Fruit fly (Drosophila melanogaster) whole organism, embryonic: Measurements from ENCODE around the gene CG32333.

ENCODE experiments used
- ATbp ChIP-seq: fragments of 200-800 bp; sonication (Bioruptor generic); optimal IDR thresholded peaks from 2 replicates; lab custom pipeline; 2017; ENCODE audit warnings: missing biosample characterization, mild to moderate bottlenecking, missing genetic modification characterization, missing genetic modification reagents
- Bgb ChIP-seq: fragments of 200-800 bp; sonication (Bioruptor generic); IDR thresholded peaks from 2 replicates; pipeline ENCODE4 v1.3.6; 2022; ENCODE audit warnings: missing biosample characterization, missing genetic modification characterization; ENCODE audit not compliant: partially characterized antibody
- CG10565 ChIP-seq: fragments of 200-800 bp; sonication (Bioruptor generic); optimal IDR thresholded peaks from 3 replicates; lab custom pipeline; 2016; ENCODE audit warnings: missing biosample characterization, mild to moderate bottlenecking, missing genetic modification characterization
- CG13123 ChIP-seq: fragments of 200-800 bp; sonication (Bioruptor generic); optimal IDR thresholded peaks from 2 replicates; lab custom pipeline; 2016; ENCODE audit warnings: missing biosample characterization, missing genetic modification characterization
- CG13296 ChIP-seq: fragments of 200-800 bp; sonication (Bioruptor generic); optimal IDR thresholded peaks from 3 replicates; lab custom pipeline; 2018; ENCODE audit warnings: missing biosample characterization, mild to moderate bottlenecking, missing genetic modification characterization
- CG15073 ChIP-seq: fragments of 200-800 bp; sonication (Bioruptor generic); optimal IDR thresholded peaks from 2 replicates; lab custom pipeline; 2016; ENCODE audit warnings: missing biosample characterization, missing genetic modification characterization
- CG15601 ChIP-seq: fragments of 200-800 bp; sonication (Bioruptor generic); optimal IDR thresholded peaks from 3 replicates; lab custom pipeline; 2019; ENCODE audit warnings: missing biosample characterization, mild to moderate bottlenecking, missing genetic modification characterization, moderate library complexity
- CG1647 ChIP-seq: fragments of 200-800 bp; sonication (Bioruptor generic); optimal IDR thresholded peaks from 3 replicates; lab custom pipeline; 2016; ENCODE audit warnings: missing biosample characterization, missing genetic modification characterization
- CG2889 ChIP-seq: fragments of 200-800 bp; sonication (Bioruptor generic); IDR thresholded peaks from 3 replicates; pipeline ENCODE4 v1.3.6; 2022; ENCODE audit warnings: missing biosample characterization, missing genetic modification characterization
- CG3065 ChIP-seq: fragments of 200-800 bp; sonication (Bioruptor generic); optimal IDR thresholded peaks from 2 replicates; lab custom pipeline; 2016; ENCODE audit warnings: missing biosample characterization, missing genetic modification characterization
- CG31441 ChIP-seq: fragments of 200-800 bp; sonication (Bioruptor generic); IDR thresholded peaks from 2 replicates; pipeline ENCODE4 v1.3.6; 2022; ENCODE audit warnings: missing biosample characterization, missing genetic modification characterization
- CG33557 ChIP-seq: fragments of 200-800 bp; sonication (Bioruptor generic); optimal IDR thresholded peaks from 2 replicates; lab custom pipeline; 2019; ENCODE audit warnings: missing biosample characterization, mild to moderate bottlenecking, missing genetic modification characterization, moderate library complexity
- CG3995 ChIP-seq: fragments of 200-800 bp; sonication (Bioruptor generic); optimal IDR thresholded peaks from 3 replicates; lab custom pipeline; 2016; ENCODE audit warnings: missing biosample characterization, missing genetic modification characterization
- CG42726 ChIP-seq: fragments of 200-800 bp; sonication (Bioruptor generic); IDR thresholded peaks from 2 replicates; pipeline ENCODE4 v1.3.6; 2022; ENCODE audit warnings: missing biosample characterization, missing genetic modification characterization; ENCODE audit not compliant: partially characterized antibody
- CG4328 ChIP-seq: fragments of 200-800 bp; sonication (Bioruptor generic); optimal IDR thresholded peaks from 3 replicates; lab custom pipeline; 2017; ENCODE audit warnings: missing biosample characterization, missing genetic modification reagents, missing genetic modification characterization
- CG4617 ChIP-seq: fragments of 200-800 bp; sonication (Bioruptor generic); optimal IDR thresholded peaks from 3 replicates; lab custom pipeline; 2016; ENCODE audit warnings: missing biosample characterization, missing genetic modification characterization, borderline replicate concordance
- CG7987 ChIP-seq: fragments of 200-800 bp; sonication (Bioruptor generic); optimal IDR thresholded peaks from 2 replicates; lab custom pipeline; 2018; ENCODE audit warnings: missing biosample characterization, mild to moderate bottlenecking, missing genetic modification characterization, moderate library complexity
- CG8281 ChIP-seq: fragments of 200-800 bp; sonication (Bioruptor generic); optimal IDR thresholded peaks from 2 replicates; lab custom pipeline; 2018; ENCODE audit warnings: missing biosample characterization, mild to moderate bottlenecking, missing genetic modification characterization, moderate library complexity
- CG8924 ChIP-seq: fragments of 200-800 bp; optimal IDR thresholded peaks from 3 replicates; lab custom pipeline; 2019; ENCODE audit warnings: missing biosample characterization, mild to moderate bottlenecking, missing genetic modification characterization, moderate library complexity
- CTCF ChIP-seq: fragments of 200-800 bp; sonication (Bioruptor generic); optimal IDR thresholded peaks from 2 replicates; lab custom pipeline; 2017; ENCODE audit warnings: missing biosample characterization, mild to moderate bottlenecking, missing genetic modification characterization, moderate library complexity
- Dip3 ChIP-seq: fragments of 200-800 bp; sonication (Bioruptor generic); optimal IDR thresholded peaks from 3 replicates; lab custom pipeline; 2016; ENCODE audit warnings: missing biosample characterization, missing genetic modification characterization
- Gsc ChIP-seq: fragments of 200-800 bp; sonication (Bioruptor generic); IDR thresholded peaks from 2 replicates; pipeline ENCODE4 v1.3.6; 2022; ENCODE audit warnings: missing biosample characterization, missing genetic modification characterization
- HLH4C ChIP-seq: fragments of 200-800 bp; sonication (Bioruptor generic); IDR thresholded peaks from 3 replicates; pipeline ENCODE4 v1.3.6; 2022; ENCODE audit warnings: missing biosample characterization, missing genetic modification characterization; ENCODE audit not compliant: partially characterized antibody
- MESR4 ChIP-seq: fragments of 200-800 bp; sonication (Bioruptor generic); optimal IDR thresholded peaks from 2 replicates; lab custom pipeline; 2018; ENCODE audit warnings: missing biosample characterization, mild to moderate bottlenecking, missing genetic modification characterization, moderate library complexity
- NC2α ChIP-seq: fragments of 200-800 bp; sonication (Bioruptor generic); optimal IDR thresholded peaks from 2 replicates; lab custom pipeline; 2016; ENCODE audit warnings: missing biosample characterization, missing genetic modification characterization
- NC2β ChIP-seq: fragments of 200-800 bp; sonication (Bioruptor generic); optimal IDR thresholded peaks from 2 replicates; lab custom pipeline; 2016; ENCODE audit warnings: missing biosample characterization, missing genetic modification characterization
- PHDP ChIP-seq: fragments of 200-800 bp; sonication (Bioruptor generic); optimal IDR thresholded peaks from 3 replicates; lab custom pipeline; 2018; ENCODE audit warnings: missing biosample characterization, mild to moderate bottlenecking, missing genetic modification characterization, moderate library complexity
- Ssrp ChIP-seq: fragments of 200-800 bp; sonication (Bioruptor generic); optimal IDR thresholded peaks from 2 replicates; lab custom pipeline; 2018; ENCODE audit warnings: missing biosample characterization, mild to moderate bottlenecking, missing genetic modification characterization, moderate library complexity
- TFAM ChIP-seq: fragments of 200-800 bp; sonication (Bioruptor generic); optimal IDR thresholded peaks from 2 replicates; lab custom pipeline; 2017; ENCODE audit warnings: missing biosample characterization, missing genetic modification characterization, inconsistent platforms
- Tbp ChIP-seq: fragments of >200 bp; optimal IDR thresholded peaks from 2 replicates; lab custom pipeline; 2018; ENCODE audit warnings: missing biosample characterization, missing genetic modification characterization
- cwo ChIP-seq: fragments of 200-800 bp; sonication (Bioruptor generic); optimal IDR thresholded peaks from 3 replicates; lab custom pipeline; 2017; ENCODE audit warnings: missing biosample characterization, missing genetic modification characterization, mild to moderate bottlenecking, moderate library complexity, missing genetic modification reagents
- dati ChIP-seq: fragments of 200-800 bp; sonication (Bioruptor generic); IDR thresholded peaks from 2 replicates; pipeline ENCODE4 v1.3.6; 2022; ENCODE audit warnings: missing biosample characterization, missing genetic modification characterization
- dm ChIP-seq: fragments of 200-800 bp; sonication (Bioruptor generic); optimal IDR thresholded peaks from 3 replicates; lab custom pipeline; 2016; ENCODE audit warnings: missing biosample characterization, missing genetic modification characterization
- dysf ChIP-seq: fragments of 200-800 bp; sonication (Bioruptor generic); IDR thresholded peaks from 3 replicates; pipeline ENCODE4 v1.3.6; 2022; ENCODE audit warnings: missing biosample characterization, missing genetic modification characterization
- ems ChIP-seq: fragments of 200-800 bp; sonication (Bioruptor generic); optimal IDR thresholded peaks from 3 replicates; lab custom pipeline; 2016; ENCODE audit warnings: missing biosample characterization, missing genetic modification characterization
- eve ChIP-seq, 2 experiments: fragments of >200 bp; optimal IDR thresholded peaks; 2 replicates each; lab custom pipeline; 2017; ENCODE audit warnings: missing biosample characterization in 2 of 2, missing genetic modification characterization in 2 of 2
- gro ChIP-seq: fragments of 200-800 bp; sonication (Bioruptor generic); optimal IDR thresholded peaks from 2 replicates; lab custom pipeline; 2016; ENCODE audit warnings: missing biosample characterization, missing genetic modification characterization
- ham ChIP-seq: fragments of 200-800 bp; sonication (Bioruptor generic); IDR thresholded peaks from 2 replicates; pipeline ENCODE4 v1.3.6; 2022; ENCODE audit warnings: missing biosample characterization, missing genetic modification characterization
- lola ChIP-seq, 3 experiments: fragments of >200 bp in 2 of 3; fragments of 200-800 bp in 1 of 3; sonication (Bioruptor generic) in 1 of 3; optimal IDR thresholded peaks; 2 replicates each; lab custom pipeline; 2017 to 2019; ENCODE audit warnings: missing biosample characterization in 3 of 3, missing genetic modification characterization in 3 of 3, mild to moderate bottlenecking in 1 of 3, moderate library complexity in 1 of 3
- oc ChIP-seq: fragments of 200-800 bp; sonication (Bioruptor generic); optimal IDR thresholded peaks from 2 replicates; lab custom pipeline; 2018; ENCODE audit warnings: missing biosample characterization, mild to moderate bottlenecking, missing genetic modification characterization, moderate library complexity
- odd ChIP-seq: fragments of 200-800 bp; sonication (Bioruptor generic); optimal IDR thresholded peaks from 2 replicates; lab custom pipeline; 2017; ENCODE audit warnings: missing biosample characterization, mild to moderate bottlenecking, missing genetic modification characterization
- pfk ChIP-seq: fragments of 200-800 bp; sonication (Bioruptor generic); optimal IDR thresholded peaks from 2 replicates; lab custom pipeline; 2018; ENCODE audit warnings: missing biosample characterization, mild to moderate bottlenecking, missing genetic modification characterization, moderate library complexity
- run ChIP-seq: fragments of 200-800 bp; sonication (Bioruptor generic); optimal IDR thresholded peaks from 3 replicates; lab custom pipeline; 2018; ENCODE audit warnings: missing biosample characterization, mild to moderate bottlenecking, missing genetic modification characterization
- sc ChIP-seq, 3 experiments: fragments of >200 bp in 2 of 3; fragments of 200-800 bp in 1 of 3; sonication (Bioruptor generic) in 1 of 3; optimal IDR thresholded peaks; 2 replicates in 2 of 3; 3 replicates in 1 of 3; lab custom pipeline; 2017; ENCODE audit warnings: mild to moderate bottlenecking in 1 of 3, missing biosample characterization in 1 of 3, missing genetic modification characterization in 1 of 3, missing genetic modification reagents in 1 of 3
- sim ChIP-seq: fragments of 200-800 bp; sonication (Bioruptor generic); IDR thresholded peaks from 2 replicates; pipeline ENCODE4 v1.3.6; 2022; ENCODE audit warnings: missing biosample characterization, missing genetic modification characterization
- slou ChIP-seq: fragments of 200-800 bp; sonication (Bioruptor generic); optimal IDR thresholded peaks from 3 replicates; lab custom pipeline; 2016; ENCODE audit warnings: missing biosample characterization, missing genetic modification characterization
- so ChIP-seq: fragments of 200-800 bp; sonication (Bioruptor generic); IDR thresholded peaks from 3 replicates; pipeline ENCODE4 v1.3.6; 2022; ENCODE audit warnings: missing biosample characterization, missing genetic modification characterization
- zen2 ChIP-seq: fragments of 200-800 bp; sonication (Bioruptor generic); IDR thresholded peaks from 3 replicates; pipeline ENCODE4 v1.3.6; 2022; ENCODE audit warnings: missing biosample characterization, missing genetic modification characterization; ENCODE audit not compliant: partially characterized antibody

Gene CG32333

DNA sequence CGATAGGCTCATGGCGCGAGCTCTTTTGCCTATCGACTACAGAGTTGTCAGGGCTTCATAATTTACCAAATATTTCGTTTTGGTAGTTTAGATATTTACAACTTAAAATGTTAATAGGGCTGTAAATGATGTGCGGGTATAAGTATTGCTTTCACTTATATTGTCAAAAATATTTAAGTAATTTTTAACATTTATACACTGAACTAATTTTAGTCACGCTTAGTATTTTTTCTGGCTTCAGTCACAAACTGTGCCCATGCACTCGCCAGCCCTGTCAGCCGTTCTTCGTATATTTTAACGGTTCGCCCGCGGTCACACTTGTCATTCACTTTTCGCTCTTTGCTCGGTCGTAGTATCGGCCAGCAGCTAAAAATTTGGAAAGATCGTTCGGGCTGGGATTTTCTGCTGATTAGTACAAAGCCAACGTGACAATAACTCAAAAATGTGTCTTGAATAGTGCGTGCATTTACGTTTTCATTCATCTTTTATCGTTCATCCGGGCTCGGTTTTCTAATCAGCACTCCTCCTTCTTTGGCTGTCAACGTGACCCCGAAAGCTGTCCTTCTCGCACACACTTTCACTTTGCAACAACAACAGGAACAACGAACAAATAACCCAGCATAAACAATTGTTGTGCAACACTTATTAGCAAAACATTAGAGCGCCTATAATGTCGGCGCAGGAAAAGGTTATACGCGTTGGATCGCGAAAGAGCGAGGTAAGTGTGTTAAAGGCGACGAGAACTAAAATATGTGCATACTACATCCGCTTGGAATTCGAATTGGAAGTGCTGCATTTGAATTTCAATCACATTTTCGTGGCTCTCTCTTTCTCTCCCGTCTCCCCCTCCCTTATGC, 59.0 kb downstream of the CG32333 start, which contains the start of the genes Hmbs and CG2211 (continued):
- TF ChIP-seq Ssrp (tag; lab: Kevin White, UChicago) (peak; percentile 77), CG33557 (GFP tag; lab: Kevin White, UChicago) (peak; percentile 79), ems (peak; percentile 91), dati (GFP tag; lab: Robert Waterston, UW) (no peak), CG1647 (GFP tag; lab: Kevin White, UChicago) (peak; percentile 81), sc (optimal IDR thresholded peaks at IDR 0.05; lab: Kevin White, UChicago) (no peak), sc (GFP tag; optimal IDR thresholded peaks at IDR 0.05; lab: Kevin White, UChicago) (peak; percentile 51), odd (peak; percentile 37), gro (GFP tag; lab: Kevin White, UChicago) (peak; percentile 89), CTCF (peak; percentile 31), MESR4 (GFP tag; lab: Kevin White, UChicago) (peak; percentile 77), so (peak; percentile 79; the same call in 2 of the 3 replicates), CG42726 (GFP tag; lab: Robert Waterston, UW) (peak; percentile 60), CG15601 (peak; percentile 85), ham (GFP tag; lab: Robert Waterston, UW) (no peak), oc (tag; lab: Kevin White, UChicago) (peak; percentile 58), pfk (GFP tag; lab: Kevin White, UChicago) (peak; percentile 34), cwo (GFP tag; lab: Kevin White, UChicago) (peak; percentile 78), ATbp (GFP tag; lab: Kevin White, UChicago) (no peak), NC2α (GFP tag; lab: Kevin White, UChicago) (peak; percentile 82), TFAM (GFP tag; lab: Kevin White, UChicago) (peak; percentile 45), CG13296 (GFP tag; lab: Kevin White, UChicago) (peak; percentile 88), CG8924 (peak; percentile 81), CG15073 (GFP tag; lab: Kevin White, UChicago) (no peak), CG8281 (tag; lab: Kevin White, UChicago) (peak; percentile 48), run (tag; lab: Kevin White, UChicago) (peak; percentile 57), CG13123 (GFP tag; lab: Kevin White, UChicago) (peak; percentile 82), dm (GFP tag; lab: Kevin White, UChicago) (peak; percentile 86), slou (GFP tag; lab: Kevin White, UChicago) (peak; percentile 60), CG4328 (GFP tag; lab: Kevin White, UChicago) (peak; percentile 88), CG10565 (peak; percentile 73), Tbp (no peak), CG4617 (GFP tag; lab: Kevin White, UChicago) (peak; percentile 87), Dip3 (GFP tag; lab: Kevin White, UChicago) (peak; percentile 86), HLH4C (peak; percentile 37; the same call in 1 of the 3 replicates), eve (GFP tag; optimal IDR thresholded peaks at IDR 0.05; lab: Kevin White, UChicago) (no peak), CG2889 (GFP tag; lab: Robert Waterston, UW) (peak; percentile 76; the same call in 2 of the 3 replicates), CG3065 (GFP tag; lab: Kevin White, UChicago) (peak; percentile 68), Gsc (GFP tag; lab: Robert Waterston, UW) (no peak), NC2β (GFP tag; lab: Kevin White, UChicago) (peak; percentile 90), CG7987 (GFP tag; lab: Kevin White, UChicago) (peak; percentile 73), CG3995 (peak; percentile 97), sim (no peak), PHDP (tag; lab: Kevin White, UChicago) (peak; percentile 86), CG31441 (peak; percentile 92), lola (GFP tag; optimal IDR thresholded peaks at IDR 0.05; lab: Kevin White, UChicago) (peak in 1 of 3 experiments; percentile 84), Bgb (GFP tag; lab: Robert Waterston, UW) (peak; percentile 42; the same call in 1 of the 2 replicates), zen2 (GFP tag; lab: Robert Waterston, UW) (no peak), dysf (peak; percentile 89)
